Worm (Caenorhabditis elegans) whole organism, L4 larva: ENCODE measurements around the gene msp-152.
A peak's percentile ranks its signal among the peaks of the same experiment; 100 is the strongest.

ENCODE experiments used
- D1046.2 ChIP-seq: fragments of 200-800 bp; sonication (Bioruptor generic); IDR thresholded peaks from 2 replicates; pipeline ENCODE4 v1.3.6; 2022; ENCODE audit warnings: missing genetic modification characterization, missing compliant biosample characterization
- F26F4.8 ChIP-seq: fragments of 200-800 bp; sonication (Bioruptor generic); conservative IDR thresholded peaks from 2 replicates; pipeline ENCODE4 v1.3.6; 2022; ENCODE audit warnings: missing genetic modification characterization, missing compliant biosample characterization
- F44E2.7 ChIP-seq: fragments of 200-800 bp; sonication (Bioruptor generic); IDR thresholded peaks from 2 replicates; pipeline ENCODE4 v2.1.2; 2022; ENCODE audit warnings: missing genetic modification characterization, missing compliant biosample characterization
- R02D3.7 ChIP-seq: fragments of 150-350 bp; sonication (generic microtip); optimal IDR thresholded peaks from 3 replicates; lab custom pipeline; 2014; ENCODE audit warnings: missing biosample characterization, missing genetic modification characterization
- T26A8.4 ChIP-seq: fragments of 200-800 bp; sonication (Bioruptor generic); IDR thresholded peaks from 2 replicates; pipeline ENCODE4 v1.3.6; 2022; ENCODE audit warnings: missing genetic modification characterization, missing compliant biosample characterization
- Y105C5A.15 ChIP-seq: fragments of 200-800 bp; sonication (Bioruptor generic); IDR thresholded peaks from 2 replicates; pipeline ENCODE4 v1.3.6; 2022; ENCODE audit warnings: missing genetic modification characterization, missing compliant biosample characterization
- ZK337.2 ChIP-seq: fragments of 200-800 bp; sonication (Bioruptor generic); IDR thresholded peaks from 2 replicates; pipeline ENCODE4 v1.3.6; 2022; ENCODE audit warnings: missing genetic modification reagents, missing genetic modification characterization, missing compliant biosample characterization
- ZK546.5 ChIP-seq, 2 experiments: sonication (generic microtip); optimal IDR thresholded peaks; 2 replicates each; lab custom pipeline; 2017; ENCODE audit warnings: missing biosample characterization in 2 of 2, missing genetic modification characterization in 2 of 2
- aha-1 ChIP-seq: fragments of 150-350 bp; peaks from one replicate; lab custom pipeline; 2014; ENCODE audit warnings: missing biosample characterization, missing genetic modification characterization
- aly-2 ChIP-seq: sonication (generic microtip); optimal IDR thresholded peaks from 2 replicates; lab custom pipeline; 2018; ENCODE audit warnings: missing biosample characterization, missing genetic modification characterization
- ama-1 ChIP-seq: fragments of 150-350 bp; optimal IDR thresholded peaks from 2 replicates; lab custom pipeline; 2014; ENCODE audit warnings: inconsistent platforms, mixed read lengths
- arid-1 ChIP-seq: fragments of 200-800 bp; sonication (Bioruptor generic); conservative IDR thresholded peaks from 2 replicates; pipeline ENCODE4 v1.3.6; 2022; ENCODE audit warnings: missing genetic modification reagents, missing genetic modification characterization, missing compliant biosample characterization
- ceh-28 ChIP-seq: fragments of 150-350 bp; optimal IDR thresholded peaks from 2 replicates; lab custom pipeline; 2014; ENCODE audit warnings: missing biosample characterization, missing genetic modification reagents, missing genetic modification characterization
- ceh-32 ChIP-seq: sonication (generic microtip); optimal IDR thresholded peaks from 2 replicates; lab custom pipeline; 2016; ENCODE audit warnings: mild to moderate bottlenecking, missing genetic modification characterization, missing compliant biosample characterization; ENCODE audit not compliant: poor library complexity
- ceh-82 ChIP-seq: sonication (generic microtip); optimal IDR thresholded peaks from 2 replicates; lab custom pipeline; 2017; ENCODE audit warnings: missing biosample characterization, missing genetic modification characterization
- daf-12 ChIP-seq: fragments of 150-350 bp; optimal IDR thresholded peaks from 2 replicates; lab custom pipeline; 2014; ENCODE audit warnings: missing biosample characterization, missing genetic modification reagents, missing genetic modification characterization
- daf-8 ChIP-seq: fragments of 200-800 bp; sonication (Bioruptor generic); IDR thresholded peaks from 2 replicates; pipeline ENCODE4 v1.3.6; 2022; ENCODE audit warnings: missing genetic modification characterization, missing compliant biosample characterization
- dmd-8 ChIP-seq: fragments of 200-800 bp; sonication (Bioruptor generic); IDR thresholded peaks from 2 replicates; pipeline ENCODE4 v1.3.6; 2022; ENCODE audit warnings: missing genetic modification characterization, missing compliant biosample characterization
- dpl-1 ChIP-seq: fragments of 150-350 bp; optimal IDR thresholded peaks from 2 replicates; lab custom pipeline; 2014; ENCODE audit warnings: missing biosample characterization, missing genetic modification reagents, missing genetic modification characterization
- dve-1 ChIP-seq: sonication (generic microtip); optimal IDR thresholded peaks from 2 replicates; lab custom pipeline; 2017; ENCODE audit warnings: antibody characterized with exemption, mild to moderate bottlenecking, missing genetic modification characterization, missing compliant biosample characterization; ENCODE audit not compliant: insufficient read depth
- egl-27 ChIP-seq: sonication (generic microtip); optimal IDR thresholded peaks from 3 replicates; lab custom pipeline; 2017; ENCODE audit warnings: missing biosample characterization, missing genetic modification reagents, missing genetic modification characterization
- egl-43 ChIP-seq: fragments of 200-800 bp; sonication (Bioruptor generic); IDR thresholded peaks from 2 replicates; pipeline ENCODE4 v1.3.6; 2022; ENCODE audit warnings: missing genetic modification reagents, missing genetic modification characterization, missing compliant biosample characterization
- fkh-10 ChIP-seq: fragments of 150-350 bp; optimal IDR thresholded peaks from 2 replicates; lab custom pipeline; 2014; ENCODE audit warnings: missing biosample characterization, missing genetic modification reagents, missing genetic modification characterization
- hlh-11 ChIP-seq: fragments of 200-800 bp; sonication (Bioruptor generic); optimal IDR thresholded peaks from 2 replicates; lab custom pipeline; 2018; ENCODE audit warnings: mild to moderate bottlenecking, missing genetic modification characterization, missing compliant biosample characterization
- jun-1 ChIP-seq: fragments of 150-350 bp; optimal IDR thresholded peaks from 2 replicates; lab custom pipeline; 2014; ENCODE audit warnings: missing biosample characterization, missing genetic modification reagents, missing genetic modification characterization
- lim-7 ChIP-seq: fragments of 200-800 bp; sonication (Bioruptor generic); IDR thresholded peaks from 2 replicates; pipeline ENCODE4 v1.3.6; 2022; ENCODE audit warnings: missing genetic modification characterization, missing compliant biosample characterization
- lin-13 ChIP-seq: fragments of 150-350 bp; optimal IDR thresholded peaks from 2 replicates; lab custom pipeline; 2014; ENCODE audit warnings: missing biosample characterization, missing genetic modification reagents, missing genetic modification characterization
- lin-38 ChIP-seq: fragments of 200-800 bp; sonication (Bioruptor generic); IDR thresholded peaks from 2 replicates; pipeline ENCODE4 v1.3.6; 2022; ENCODE audit warnings: missing genetic modification reagents, missing genetic modification characterization, missing compliant biosample characterization
- lin-39 ChIP-seq: fragments of 150-350 bp; optimal IDR thresholded peaks from 2 replicates; lab custom pipeline; 2014; ENCODE audit warnings: missing biosample characterization, missing genetic modification reagents, missing genetic modification characterization
- lir-3 ChIP-seq: sonication (generic microtip); optimal IDR thresholded peaks from 2 replicates; lab custom pipeline; 2016; ENCODE audit warnings: mild to moderate bottlenecking, missing genetic modification characterization, missing compliant biosample characterization
- madf-5 ChIP-seq, 2 experiments: fragments of 200-800 bp; sonication (Bioruptor generic); IDR thresholded peaks; 2 replicates each; pipeline ENCODE4 v1.3.6; 2022; ENCODE audit warnings: missing compliant biosample characterization in 2 of 2, missing genetic modification characterization in 2 of 2
- madf-9 ChIP-seq: fragments of 200-800 bp; sonication (Bioruptor generic); conservative IDR thresholded peaks from 2 replicates; pipeline ENCODE4 v1.3.6; 2022; ENCODE audit warnings: missing genetic modification reagents, missing genetic modification characterization, missing compliant biosample characterization
- mdl-1 ChIP-seq, 2 experiments: fragments of 150-350 bp in 1 of 2; sonication (generic microtip) in 1 of 2; optimal IDR thresholded peaks; 2 replicates each; lab custom pipeline; 2014 to 2017; ENCODE audit warnings: missing biosample characterization in 2 of 2, missing genetic modification characterization in 2 of 2
- mes-2 ChIP-seq: sonication (generic microtip); optimal IDR thresholded peaks from 2 replicates; lab custom pipeline; 2016; ENCODE audit warnings: missing genotype, mild to moderate bottlenecking, missing genetic modification characterization, missing compliant biosample characterization; ENCODE audit not compliant: poor library complexity, severe bottlenecking
- nhr-111 ChIP-seq: fragments of 200-800 bp; sonication (Bioruptor generic); optimal IDR thresholded peaks from 2 replicates; lab custom pipeline; 2018; ENCODE audit warnings: mild to moderate bottlenecking, missing genetic modification characterization, missing compliant biosample characterization
- nhr-25 ChIP-seq: sonication (generic microtip); optimal IDR thresholded peaks from 2 replicates; lab custom pipeline; 2017; ENCODE audit warnings: missing genetic modification characterization, mild to moderate bottlenecking, missing compliant biosample characterization, antibody characterized with exemption, moderate library complexity, borderline replicate concordance; ENCODE audit not compliant: insufficient read depth
- nhr-28 ChIP-seq: fragments of 150-350 bp; optimal IDR thresholded peaks from 2 replicates; lab custom pipeline; 2014; ENCODE audit warnings: missing biosample characterization, missing genetic modification characterization
- nhr-41 ChIP-seq: fragments of 200-800 bp; sonication (Bioruptor generic); IDR thresholded peaks from 2 replicates; pipeline ENCODE4 v1.3.6; 2022; ENCODE audit warnings: missing genetic modification reagents, missing genetic modification characterization, missing compliant biosample characterization
- nhr-6 ChIP-seq: fragments of 150-350 bp; optimal IDR thresholded peaks from 2 replicates; lab custom pipeline; 2014; ENCODE audit warnings: missing biosample characterization, missing genetic modification characterization
- nhr-76 ChIP-seq: fragments of 150-350 bp; optimal IDR thresholded peaks from 2 replicates; lab custom pipeline; 2014; ENCODE audit warnings: missing biosample characterization, missing genetic modification characterization
- php-3 ChIP-seq: fragments of 200-800 bp; sonication (Bioruptor generic); IDR thresholded peaks from 2 replicates; pipeline ENCODE4 v1.3.6; 2022; ENCODE audit warnings: missing genetic modification reagents, missing genetic modification characterization, missing compliant biosample characterization
- sdz-12 ChIP-seq: fragments of 200-800 bp; sonication (Bioruptor generic); optimal IDR thresholded peaks from 2 replicates; lab custom pipeline; 2018; ENCODE audit warnings: mild to moderate bottlenecking, missing genetic modification characterization, missing compliant biosample characterization
- set-16 ChIP-seq: fragments of 200-800 bp; sonication (Bioruptor generic); IDR thresholded peaks from 2 replicates; pipeline ENCODE4 v1.3.6; 2022; ENCODE audit warnings: missing genetic modification reagents, missing genetic modification characterization, missing compliant biosample characterization
- skn-1 ChIP-seq: fragments of 150-350 bp; optimal IDR thresholded peaks from 2 replicates; lab custom pipeline; 2014; ENCODE audit warnings: missing biosample characterization, missing genetic modification characterization
- snpc-1.2 ChIP-seq: fragments of 200-800 bp; sonication (Bioruptor generic); IDR thresholded peaks from 2 replicates; pipeline ENCODE4 v1.3.6; 2022; ENCODE audit warnings: missing genetic modification reagents, missing genetic modification characterization, missing compliant biosample characterization
- tag-97 ChIP-seq: fragments of 200-800 bp; sonication (Bioruptor generic); IDR thresholded peaks from 2 replicates; pipeline ENCODE4 v1.3.6; 2022; ENCODE audit warnings: missing genetic modification characterization, missing compliant biosample characterization
- unc-39 ChIP-seq: sonication (generic microtip); optimal IDR thresholded peaks from 2 replicates; lab custom pipeline; 2017; ENCODE audit warnings: missing biosample characterization, missing genetic modification characterization
- vab-7 ChIP-seq: fragments of 200-800 bp; sonication (Bioruptor generic); IDR thresholded peaks from 2 replicates; pipeline ENCODE4 v1.3.6; 2022; ENCODE audit warnings: missing genetic modification reagents, missing genetic modification characterization, missing compliant biosample characterization
- zag-1 ChIP-seq: fragments of 150-350 bp; optimal IDR thresholded peaks from 2 replicates; lab custom pipeline; 2014; ENCODE audit warnings: missing biosample characterization, missing genetic modification characterization
- zip-11 ChIP-seq: fragments of 200-800 bp; sonication (Bioruptor generic); IDR thresholded peaks from 2 replicates; pipeline ENCODE4 v1.3.6; 2022; ENCODE audit warnings: missing genetic modification characterization, missing compliant biosample characterization
- ztf-11 ChIP-seq: fragments of 150-350 bp; optimal IDR thresholded peaks from 2 replicates; lab custom pipeline; 2014; ENCODE audit warnings: missing biosample characterization, missing genetic modification characterization
- ztf-7 ChIP-seq: fragments of 150-350 bp; optimal IDR thresholded peaks from 2 replicates; lab custom pipeline; 2014; ENCODE audit warnings: missing biosample characterization, missing genetic modification characterization

msp-152 gene

ce11 chrII:4942397-4942796, 9.6 kb downstream of the msp-152 start (continued):
- TF ChIP-seq set-16 (GFP tag; lab: Robert Waterston, UW) (peak; percentile 65), daf-8 (GFP tag; lab: Robert Waterston, UW) (0 out of 2 replicates have a peak, but pooled peaks have one; percentile 74), daf-12 (tag; lab: Kevin White, UChicago) (no peak), dve-1 (peak; percentile 23), mes-2 (tag; lab: Kevin White, UChicago) (peak; percentile 79), Y105C5A.15 (GFP tag; lab: Robert Waterston, UW) (0 out of 2 replicates have a peak, but pooled peaks have one; percentile 10), ceh-28 (tag; lab: Kevin White, UChicago) (no peak), lir-3 (tag; lab: Kevin White, UChicago) (no peak), zip-11 (GFP tag; lab: Robert Waterston, UW) (no peak), zag-1 (tag; lab: Kevin White, UChicago) (no peak), dmd-8 (peak; percentile 84), fkh-10 (GFP tag; lab: Kevin White, UChicago) (no peak), nhr-111 (peak; percentile 38), skn-1 (no peak), ztf-11 (no peak), F26F4.8 (GFP tag; lab: Robert Waterston, UW) (no peak; the same call in 1 of the 2 replicates), hlh-11 (tag; lab: Kevin White, UChicago) (no peak), nhr-76 (tag; lab: Kevin White, UChicago) (no peak), lin-39 (tag; lab: Kevin White, UChicago) (no peak), D1046.2 (GFP tag; lab: Robert Waterston, UW) (peak; percentile 71; the same call in 1 of the 2 replicates), arid-1 (GFP tag; lab: Robert Waterston, UW) (peak; percentile 84), lin-38 (peak; percentile 76), tag-97 (GFP tag; lab: Robert Waterston, UW) (no peak), nhr-25 (tag; lab: Kevin White, UChicago) (peak; percentile 57), ceh-82 (tag; lab: Kevin White, UChicago) (no peak), php-3 (GFP tag; lab: Robert Waterston, UW) (peak; percentile 43), ZK337.2 (no peak), T26A8.4 (GFP tag; lab: Robert Waterston, UW) (peak; percentile 71), R02D3.7 (tag; lab: Kevin White, UChicago) (no peak), unc-39 (tag; lab: Kevin White, UChicago) (no peak), jun-1 (tag; lab: Kevin White, UChicago) (peak; percentile 6), nhr-6 (peak; percentile 25), vab-7 (GFP tag; lab: Robert Waterston, UW) (peak; percentile 69), ceh-32 (tag; lab: Kevin White, UChicago) (no peak), madf-5 (GFP tag; IDR thresholded peaks at IDR 0.05; lab: Robert Waterston, UW) (peak; percentile 38 to 67; a peak in 2 of 4 replicates), lim-7 (GFP tag; lab: Robert Waterston, UW) (peak; percentile 74), ZK546.5 (tag; optimal IDR thresholded peaks at IDR 0.05; lab: Kevin White, UChicago) (no peak), ztf-7 (tag; lab: Kevin White, UChicago) (no peak), madf-9 (GFP tag; lab: Robert Waterston, UW) (peak; percentile 63; the same call in 1 of the 2 replicates), snpc-1.2 (GFP tag; lab: Robert Waterston, UW) (no peak), egl-27 (tag; lab: Kevin White, UChicago) (no peak), ama-1 (lab: Kevin White, UChicago) (peak; percentile 90), dpl-1 (GFP tag; lab: Kevin White, UChicago) (no peak), aly-2 (tag; lab: Kevin White, UChicago) (peak; percentile 53), sdz-12 (no peak), nhr-28 (tag; lab: Kevin White, UChicago) (no peak), egl-43 (GFP tag; lab: Robert Waterston, UW) (peak; percentile 82), nhr-41 (GFP tag; lab: Robert Waterston, UW) (0 out of 2 replicates have a peak, but pooled peaks have one; percentile 30), mdl-1 (tag; optimal IDR thresholded peaks at IDR 0.05; lab: Kevin White, UChicago) (no peak), aha-1 (tag; lab: Kevin White, UChicago) (peak; percentile 51), F44E2.7 (GFP tag; lab: Robert Waterston, UW) (peak; percentile 66; the same call in 1 of the 2 replicates), lin-13 (GFP tag; lab: Kevin White, UChicago) (peak; percentile 55)
